Worm (Caenorhabditis elegans): ENCODE data around the gene srz-105.

srz-105 gene

DNA sequence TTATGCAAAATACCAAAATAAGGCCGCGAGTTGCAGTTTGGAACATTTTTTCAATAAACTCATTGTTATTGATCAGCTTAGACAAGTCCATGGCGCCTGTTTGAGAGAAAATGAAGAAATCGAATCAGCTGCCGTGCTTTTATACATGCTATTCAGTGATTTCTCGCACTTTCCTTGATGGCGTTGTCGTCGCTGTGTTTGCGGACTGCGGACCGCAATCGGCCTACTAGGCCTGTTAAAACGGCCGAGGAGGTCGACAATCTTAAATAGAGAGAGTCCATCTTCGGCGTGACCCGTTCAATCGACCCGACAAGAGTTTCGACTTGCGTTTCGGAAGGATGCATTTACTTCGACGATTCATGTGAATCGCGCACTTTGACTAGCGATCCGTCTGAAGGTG lies 33.9 kb upstream of the srz-105 start, which contains the start of gene srz-75:
srz-75 (minus strand) TSS at position 101 of the 400 bp plus-strand sequence.
- no peak for TF ChIP-seq jun-1 (tag; optimal IDR thresholded peaks at IDR 0.05)
- no peak for TF ChIP-seq rnt-1 (tag; optimal IDR thresholded peaks at IDR 0.05)
- no peak for TF ChIP-seq pqm-1 (tag; optimal IDR thresholded peaks at IDR 0.05)
- TF ChIP-seq ceh-88 (GFP tag; IDR thresholded peaks at IDR 0.05): no peak
- no peak for TF ChIP-seq snpc-4 (tag; optimal IDR thresholded peaks at IDR 0.05)
- TF ChIP-seq lsy-2 (tag; optimal IDR thresholded peaks at IDR 0.05): no peak
- no peak for TF ChIP-seq nhr-85 (tag)
- no peak for TF ChIP-seq C34B4.2 (tag; optimal IDR thresholded peaks at IDR 0.05)
- no peak for TF ChIP-seq snu-23 (GFP tag; optimal IDR thresholded peaks at IDR 0.05)
- no peak for TF ChIP-seq ztf-4 (tag; optimal IDR thresholded peaks at IDR 0.05)
- no peak for TF ChIP-seq tlp-1 (tag; optimal IDR thresholded peaks at IDR 0.05)
- no peak for TF ChIP-seq pax-3 (tag; optimal IDR thresholded peaks at IDR 0.05)
- TF ChIP-seq sptf-1 (tag; optimal IDR thresholded peaks at IDR 0.05): no peak
- no peak for TF ChIP-seq mdl-1 (tag; optimal IDR thresholded peaks at IDR 0.05)
- no peak for TF ChIP-seq zag-1 (tag; optimal IDR thresholded peaks at IDR 0.05)
- TF ChIP-seq mab-9 (GFP tag; IDR thresholded peaks at IDR 0.05): no peak
- no peak for TF ChIP-seq lin-15B (tag; optimal IDR thresholded peaks at IDR 0.05)
- TF ChIP-seq C04F5.9 (tag; optimal IDR thresholded peaks at IDR 0.05): no peak
- no peak for TF ChIP-seq hlh-4 (tag; optimal IDR thresholded peaks at IDR 0.05)

DNA sequence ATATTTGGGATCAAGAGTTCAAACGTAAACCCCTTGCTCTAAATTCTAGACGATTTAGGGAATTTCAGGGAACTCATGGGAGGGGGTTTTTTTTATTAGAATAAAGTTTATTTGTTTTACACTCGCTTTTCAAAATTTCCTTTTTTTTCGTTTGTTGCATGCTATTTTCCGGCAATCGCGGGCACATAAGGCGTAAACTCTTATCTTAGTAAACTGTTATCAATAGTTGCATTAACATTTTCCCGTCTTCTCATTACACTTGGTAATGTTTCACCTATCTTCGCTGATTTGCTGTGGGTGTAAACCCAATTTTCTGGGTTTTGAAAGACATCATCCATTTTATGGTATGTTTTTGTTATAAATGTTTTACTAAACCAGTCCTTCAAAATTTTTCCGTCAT lies 30.8 kb upstream of the srz-105 start:
- no peak for TF ChIP-seq zip-4 (GFP tag; optimal IDR thresholded peaks at IDR 0.05)
- no peak for TF ChIP-seq fkh-4 (tag; optimal IDR thresholded peaks at IDR 0.05; ENCODE audit: borderline replicate concordance)
- TF ChIP-seq ceh-8 (GFP tag; optimal IDR thresholded peaks at IDR 0.05): no peak
- no peak for TF ChIP-seq unc-62 (GFP tag; optimal IDR thresholded peaks at IDR 0.05)
- TF ChIP-seq Y116A8C.19 (tag; optimal IDR thresholded peaks at IDR 0.05; ENCODE audit: borderline replicate concordance): no peak
- no peak for TF ChIP-seq efl-1 (optimal IDR thresholded peaks at IDR 0.05)
- TF ChIP-seq efl-1 (GFP tag; optimal IDR thresholded peaks at IDR 0.05 in 1 of 2): peak in 1 of 2 experiments; percentile 18
- no peak for TF ChIP-seq irx-1 (tag; optimal IDR thresholded peaks at IDR 0.05)
- peak; percentile 34 for TF ChIP-seq elt-2 (tag; optimal IDR thresholded peaks at IDR 0.05)
- TF ChIP-seq dsc-1 (tag; optimal IDR thresholded peaks at IDR 0.05): no peak
- TF ChIP-seq efl-3 (GFP tag; optimal IDR thresholded peaks at IDR 0.05): no peak
- TF ChIP-seq F16B12.6 (tag; optimal IDR thresholded peaks at IDR 0.05): no peak
- no peak for TF ChIP-seq hpl-2 (GFP tag; optimal IDR thresholded peaks at IDR 0.05)

DNA sequence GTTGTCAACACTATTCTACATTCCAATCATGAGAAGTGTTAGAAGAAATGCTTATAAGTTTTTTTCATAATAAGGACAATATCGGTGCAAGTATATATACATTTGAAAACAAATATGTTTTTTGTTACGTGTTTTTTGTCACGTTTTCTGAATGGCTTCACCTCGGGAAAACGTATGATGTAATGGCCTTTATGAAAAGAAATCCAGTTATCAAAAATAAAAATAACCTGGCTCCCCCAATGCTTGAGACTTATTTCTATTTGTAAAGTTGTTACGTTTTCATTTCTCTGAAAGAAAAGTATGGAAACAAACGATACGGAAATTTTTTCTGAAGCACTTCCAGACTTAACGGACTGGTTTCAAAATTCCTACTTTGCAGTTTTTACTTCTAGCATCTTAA lies 25.8 kb upstream of the srz-105 start, which contains the start of gene srz-72:
srz-72 (plus strand) TSS at position 301 of the 400 bp plus-strand sequence.
- TF ChIP-seq nhr-11 (tag; optimal IDR thresholded peaks at IDR 0.05): no peak
- no peak for TF ChIP-seq skn-1 (tag; optimal IDR thresholded peaks at IDR 0.05)
- no peak for TF ChIP-seq ztf-4 (tag; optimal IDR thresholded peaks at IDR 0.05)
- no peak for TF ChIP-seq C16A3.4 (tag; optimal IDR thresholded peaks at IDR 0.05)
- no peak for TF ChIP-seq ztf-11 (tag; optimal IDR thresholded peaks at IDR 0.05)
- no peak for TF ChIP-seq unc-98 (GFP tag; IDR thresholded peaks at IDR 0.05)
- no peak for TF ChIP-seq alr-1 (tag; optimal IDR thresholded peaks at IDR 0.05; ENCODE audit: borderline replicate concordance)
- TF ChIP-seq fkh-4 (tag; optimal IDR thresholded peaks at IDR 0.05; ENCODE audit: borderline replicate concordance): no peak
- no peak for TF ChIP-seq nhr-77 (tag; optimal IDR thresholded peaks at IDR 0.05)
- no peak for TF ChIP-seq nhr-19 (GFP tag; conservative IDR thresholded peaks at IDR 0.05)
- TF ChIP-seq hlh-4 (tag; optimal IDR thresholded peaks at IDR 0.05): no peak
- TF ChIP-seq vab-15 (tag; optimal IDR thresholded peaks at IDR 0.05): no peak
- TF ChIP-seq nhr-28 (tag; optimal IDR thresholded peaks at IDR 0.05): no peak
- TF ChIP-seq fkh-10 (GFP tag; optimal IDR thresholded peaks at IDR 0.05): no peak
- TF ChIP-seq mef-2 (tag; optimal IDR thresholded peaks at IDR 0.05): no peak
- no peak for TF ChIP-seq elt-2 (tag; optimal IDR thresholded peaks at IDR 0.05)

All from whole organism, L1 larva.